Worm (Caenorhabditis elegans) whole organism, midembryonic: ENCODE measurements around the gene W09G10.9.

Source experiments
- cog-1 ChIP-seq: sonication (generic microtip); optimal IDR thresholded peaks from 2 replicates; lab custom pipeline; 2016; ENCODE audit warnings: missing genetic modification characterization, missing compliant biosample characterization
- klf-2 ChIP-seq: fragments of 200-800 bp; sonication (Bioruptor generic); conservative IDR thresholded peaks from 2 replicates; pipeline ENCODE4 v1.3.6; 2022; ENCODE audit warnings: missing genetic modification reagents, missing genetic modification characterization, missing compliant biosample characterization
- med-1 ChIP-seq: sonication (generic microtip); optimal IDR thresholded peaks from 2 replicates; lab custom pipeline; 2017; ENCODE audit warnings: missing genetic modification characterization, mild to moderate bottlenecking, missing compliant biosample characterization, antibody characterized with exemption, missing genetic modification reagents; ENCODE audit not compliant: insufficient read depth
- ref-1 ChIP-seq: fragments of 200-800 bp; sonication (Bioruptor generic); conservative IDR thresholded peaks from 2 replicates; pipeline ENCODE4 v1.3.6; 2022; ENCODE audit warnings: missing genetic modification reagents, missing genetic modification characterization, missing compliant biosample characterization
- tab-1 ChIP-seq: fragments of 200-800 bp; sonication (Bioruptor generic); IDR thresholded peaks from 2 replicates; pipeline ENCODE4 v1.3.6; 2022; ENCODE audit warnings: missing genetic modification characterization, missing compliant biosample characterization
- ztf-23 ChIP-seq: fragments of 200-800 bp; sonication (Bioruptor generic); IDR thresholded peaks from 2 replicates; pipeline ENCODE4 v1.3.6; 2022; ENCODE audit warnings: missing genetic modification reagents, missing genetic modification characterization, missing compliant biosample characterization
- ztf-29 ChIP-seq: fragments of 200-800 bp; sonication (Bioruptor generic); IDR thresholded peaks from 2 replicates; pipeline ENCODE4 v1.3.6; 2022; ENCODE audit warnings: missing genetic modification reagents, missing genetic modification characterization, missing compliant biosample characterization

Gene W09G10.9

DNA sequence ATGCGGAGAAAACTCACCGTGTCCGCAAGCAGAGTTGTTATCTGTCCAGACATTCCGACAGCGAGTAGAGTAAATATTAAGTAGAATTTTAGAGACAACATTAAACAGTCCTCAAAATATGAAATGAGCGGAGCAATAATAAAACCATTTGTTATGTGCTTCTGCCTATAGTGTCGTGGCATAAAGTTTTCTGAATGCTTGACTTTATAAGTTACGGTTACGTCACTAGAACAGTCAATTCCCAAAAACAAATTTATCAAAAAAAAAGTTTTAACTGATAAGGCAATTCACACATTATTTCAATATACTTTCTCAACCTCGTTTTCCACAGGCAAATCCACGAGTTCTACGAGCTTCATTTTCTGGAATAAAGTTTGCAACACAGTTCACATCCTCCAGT, 47.5 kb downstream of the W09G10.9 start, which contains the start of gene clec-127:
TSS of gene clec-127 (minus strand) at position 101 of the 400 bp plus-strand sequence.
- TF ChIP-seq cog-1 (tag; lab: Kevin White, UChicago): no peak
- TF ChIP-seq ztf-29 (GFP tag; lab: Robert Waterston, UW): no peak
- no peak for TF ChIP-seq ztf-23 (GFP tag; lab: Robert Waterston, UW)
- TF ChIP-seq klf-2 (GFP tag; lab: Robert Waterston, UW): no peak
- no peak for TF ChIP-seq tab-1 (GFP tag; lab: Robert Waterston, UW)

DNA sequence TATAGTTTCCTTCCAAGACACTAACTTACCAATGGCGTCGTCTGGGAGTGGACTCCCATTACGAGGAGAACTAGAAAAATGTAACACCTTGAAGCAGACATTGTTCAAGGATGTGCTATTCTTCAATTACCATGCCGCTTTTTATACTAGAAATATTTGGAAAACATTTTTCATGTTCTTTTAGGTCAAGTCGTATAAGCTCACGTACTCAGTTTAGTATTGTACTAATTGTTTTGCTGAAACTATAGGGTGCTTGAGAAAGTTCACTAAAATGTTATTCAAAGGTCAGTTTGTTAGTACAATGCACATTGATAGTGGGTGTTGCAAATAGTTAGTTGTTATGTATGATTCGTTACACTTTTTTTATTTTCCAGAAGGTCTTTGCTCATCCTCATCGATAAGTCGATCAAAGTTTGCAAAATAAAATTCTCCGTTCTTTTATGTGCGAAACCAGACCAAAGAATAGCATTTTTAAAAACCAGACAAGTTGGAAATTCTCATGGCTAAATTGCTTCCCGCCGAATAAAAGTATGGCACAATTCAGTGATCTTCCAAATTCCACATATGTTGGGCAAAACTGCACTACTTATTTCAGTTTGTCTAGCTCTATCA, 49.4 kb downstream of the W09G10.9 start, which contains the start of the genes clec-128 and clec-129:
TSS of gene clec-128 (minus strand) at position 101 of the 612 bp plus-strand sequence.
TSS of gene clec-129 (plus strand) at position 562 of the 612 bp plus-strand sequence.
- TF ChIP-seq med-1 (GFP tag; lab: Kevin White, UChicago) (no peak), ref-1 (GFP tag; lab: Robert Waterston, UW) (no peak), klf-2 (GFP tag; lab: Robert Waterston, UW) (no peak), tab-1 (GFP tag; lab: Robert Waterston, UW) (no peak), ztf-29 (GFP tag; lab: Robert Waterston, UW) (no peak)
